Worm (Caenorhabditis elegans) whole organism, L4 larva: Measurements from ENCODE around the gene C36C9.12.

Experiments used
- F37D6.2 ChIP-seq: sonication (generic microtip); optimal IDR thresholded peaks from 2 replicates; lab custom pipeline; 2016; ENCODE audit warnings: mild to moderate bottlenecking, missing genetic modification characterization, missing compliant biosample characterization
- Y48G9A.11 ChIP-seq: fragments of 200-800 bp; sonication (Bioruptor generic); IDR thresholded peaks from 2 replicates; pipeline ENCODE4 v1.3.6; 2022; ENCODE audit warnings: missing genetic modification reagents, missing genetic modification characterization, missing compliant biosample characterization
- Y5F2A.4 ChIP-seq: fragments of 200-800 bp; sonication (Bioruptor generic); optimal IDR thresholded peaks from 2 replicates; lab custom pipeline; 2018; ENCODE audit warnings: mild to moderate bottlenecking, missing genetic modification characterization, missing compliant biosample characterization
- ZK337.2 ChIP-seq: fragments of 200-800 bp; sonication (Bioruptor generic); IDR thresholded peaks from 2 replicates; pipeline ENCODE4 v1.3.6; 2022; ENCODE audit warnings: missing genetic modification reagents, missing genetic modification characterization, missing compliant biosample characterization
- ZK546.5 ChIP-seq, 2 experiments: sonication (generic microtip); optimal IDR thresholded peaks; 2 replicates each; lab custom pipeline; 2017; ENCODE audit warnings: missing biosample characterization in 2 of 2, missing genetic modification characterization in 2 of 2
- aly-2 ChIP-seq: sonication (generic microtip); optimal IDR thresholded peaks from 2 replicates; lab custom pipeline; 2018; ENCODE audit warnings: missing biosample characterization, missing genetic modification characterization
- ama-1 ChIP-seq: fragments of 150-350 bp; optimal IDR thresholded peaks from 2 replicates; lab custom pipeline; 2014; ENCODE audit warnings: inconsistent platforms, mixed read lengths
- arid-1 ChIP-seq: fragments of 200-800 bp; sonication (Bioruptor generic); conservative IDR thresholded peaks from 2 replicates; pipeline ENCODE4 v1.3.6; 2022; ENCODE audit warnings: missing genetic modification reagents, missing genetic modification characterization, missing compliant biosample characterization
- ceh-28 ChIP-seq: fragments of 150-350 bp; optimal IDR thresholded peaks from 2 replicates; lab custom pipeline; 2014; ENCODE audit warnings: missing biosample characterization, missing genetic modification reagents, missing genetic modification characterization
- ceh-62 ChIP-seq: sonication (generic microtip); optimal IDR thresholded peaks from 2 replicates; lab custom pipeline; 2017; ENCODE audit warnings: missing biosample characterization, missing genetic modification characterization
- ceh-82 ChIP-seq: sonication (generic microtip); optimal IDR thresholded peaks from 2 replicates; lab custom pipeline; 2017; ENCODE audit warnings: missing biosample characterization, missing genetic modification characterization
- ces-1 ChIP-seq: fragments of 150-350 bp; sonication (generic microtip); optimal IDR thresholded peaks from 4 replicates; lab custom pipeline; 2014; ENCODE audit warnings: missing biosample characterization, missing genetic modification reagents, missing genetic modification characterization
- cey-2 ChIP-seq: sonication (generic microtip); optimal IDR thresholded peaks from 3 replicates; lab custom pipeline; 2017; ENCODE audit warnings: missing genetic modification characterization, mild to moderate bottlenecking, missing compliant biosample characterization, antibody characterized with exemption, borderline replicate concordance; ENCODE audit not compliant: insufficient read depth
- ctbp-1 ChIP-seq: fragments of 200-800 bp; sonication (Bioruptor generic); IDR thresholded peaks from 2 replicates; pipeline ENCODE4 v1.3.6; 2022; ENCODE audit warnings: missing genetic modification reagents, missing genetic modification characterization, missing compliant biosample characterization
- daf-12 ChIP-seq: fragments of 150-350 bp; optimal IDR thresholded peaks from 2 replicates; lab custom pipeline; 2014; ENCODE audit warnings: missing biosample characterization, missing genetic modification reagents, missing genetic modification characterization
- daf-8 ChIP-seq: fragments of 200-800 bp; sonication (Bioruptor generic); IDR thresholded peaks from 2 replicates; pipeline ENCODE4 v1.3.6; 2022; ENCODE audit warnings: missing genetic modification characterization, missing compliant biosample characterization
- dmd-8 ChIP-seq: fragments of 200-800 bp; sonication (Bioruptor generic); IDR thresholded peaks from 2 replicates; pipeline ENCODE4 v1.3.6; 2022; ENCODE audit warnings: missing genetic modification characterization, missing compliant biosample characterization
- egl-27 ChIP-seq: sonication (generic microtip); optimal IDR thresholded peaks from 3 replicates; lab custom pipeline; 2017; ENCODE audit warnings: missing biosample characterization, missing genetic modification reagents, missing genetic modification characterization
- fkh-10 ChIP-seq: fragments of 150-350 bp; optimal IDR thresholded peaks from 2 replicates; lab custom pipeline; 2014; ENCODE audit warnings: missing biosample characterization, missing genetic modification reagents, missing genetic modification characterization
- hlh-30 ChIP-seq: sonication (generic microtip); optimal IDR thresholded peaks from 2 replicates; lab custom pipeline; 2017; ENCODE audit warnings: antibody characterized with exemption, mild to moderate bottlenecking, missing genetic modification characterization, missing compliant biosample characterization; ENCODE audit not compliant: insufficient read depth
- jun-1 ChIP-seq: fragments of 150-350 bp; optimal IDR thresholded peaks from 2 replicates; lab custom pipeline; 2014; ENCODE audit warnings: missing biosample characterization, missing genetic modification reagents, missing genetic modification characterization
- lin-1 ChIP-seq: fragments of 200-800 bp; sonication (Bioruptor generic); IDR thresholded peaks from 2 replicates; pipeline ENCODE4 v1.3.6; 2022; ENCODE audit warnings: missing genetic modification reagents, missing genetic modification characterization, missing compliant biosample characterization
- lin-13 ChIP-seq: fragments of 150-350 bp; optimal IDR thresholded peaks from 2 replicates; lab custom pipeline; 2014; ENCODE audit warnings: missing biosample characterization, missing genetic modification reagents, missing genetic modification characterization
- lin-29 ChIP-seq: fragments of 200-800 bp; sonication (Bioruptor generic); IDR thresholded peaks from 2 replicates; pipeline ENCODE4 v1.3.6; 2022; ENCODE audit warnings: missing genetic modification reagents, missing genetic modification characterization, missing compliant biosample characterization
- mdl-1 ChIP-seq, 2 experiments: fragments of 150-350 bp in 1 of 2; sonication (generic microtip) in 1 of 2; optimal IDR thresholded peaks; 2 replicates each; lab custom pipeline; 2014 to 2017; ENCODE audit warnings: missing biosample characterization in 2 of 2, missing genetic modification characterization in 2 of 2
- nhr-11 ChIP-seq: fragments of 150-350 bp; optimal IDR thresholded peaks from 2 replicates; lab custom pipeline; 2014; ENCODE audit warnings: missing biosample characterization, missing genetic modification characterization
- nhr-111 ChIP-seq: fragments of 200-800 bp; sonication (Bioruptor generic); optimal IDR thresholded peaks from 2 replicates; lab custom pipeline; 2018; ENCODE audit warnings: mild to moderate bottlenecking, missing genetic modification characterization, missing compliant biosample characterization
- nhr-25 ChIP-seq: sonication (generic microtip); optimal IDR thresholded peaks from 2 replicates; lab custom pipeline; 2017; ENCODE audit warnings: missing genetic modification characterization, mild to moderate bottlenecking, missing compliant biosample characterization, antibody characterized with exemption, moderate library complexity, borderline replicate concordance; ENCODE audit not compliant: insufficient read depth
- nhr-48 ChIP-seq: sonication (generic microtip); optimal IDR thresholded peaks from 2 replicates; lab custom pipeline; 2016; ENCODE audit warnings: mild to moderate bottlenecking, missing genetic modification characterization, missing compliant biosample characterization
- nhr-77 ChIP-seq: fragments of 150-350 bp; optimal IDR thresholded peaks from 2 replicates; lab custom pipeline; 2014; ENCODE audit warnings: missing biosample characterization, missing genetic modification characterization
- php-3 ChIP-seq: fragments of 200-800 bp; sonication (Bioruptor generic); IDR thresholded peaks from 2 replicates; pipeline ENCODE4 v1.3.6; 2022; ENCODE audit warnings: missing genetic modification reagents, missing genetic modification characterization, missing compliant biosample characterization
- sdz-12 ChIP-seq: fragments of 200-800 bp; sonication (Bioruptor generic); optimal IDR thresholded peaks from 2 replicates; lab custom pipeline; 2018; ENCODE audit warnings: mild to moderate bottlenecking, missing genetic modification characterization, missing compliant biosample characterization
- skn-1 ChIP-seq: fragments of 150-350 bp; optimal IDR thresholded peaks from 2 replicates; lab custom pipeline; 2014; ENCODE audit warnings: missing biosample characterization, missing genetic modification characterization
- unc-62 ChIP-seq, 3 experiments: fragments of 150-350 bp in 1 of 3; sonication (generic microtip); optimal IDR thresholded peaks in 2 of 3; peaks in 1 of 3; 1 replicate in 1 of 3; 2 replicates in 2 of 3; lab custom pipeline; 2014 to 2017; ENCODE audit warnings: missing biosample characterization in 3 of 3, missing genetic modification characterization in 3 of 3, missing genetic modification reagents in 3 of 3, missing genotype in 1 of 3
- zfp-2 ChIP-seq: sonication (generic microtip); optimal IDR thresholded peaks from 2 replicates; lab custom pipeline; 2016; ENCODE audit warnings: mild to moderate bottlenecking, missing genetic modification characterization, missing compliant biosample characterization
- ztf-7 ChIP-seq: fragments of 150-350 bp; optimal IDR thresholded peaks from 2 replicates; lab custom pipeline; 2014; ENCODE audit warnings: missing biosample characterization, missing genetic modification characterization

C36C9.12 gene

ce11 chrX:1667056-1667455, 22.8 kb downstream of the C36C9.12 start:
- TF ChIP-seq jun-1 (tag; lab: Kevin White, UChicago), result no peak
- TF ChIP-seq unc-62 (GFP tag; optimal IDR thresholded peaks at IDR 0.05 in 1 of 2; lab: Kevin White, UChicago), result peak in 1 of 2 experiments; percentile 82
- TF ChIP-seq unc-62 (tag; optimal IDR thresholded peaks at IDR 0.05; lab: Kevin White, UChicago), result no peak
- peak; percentile 63 for TF ChIP-seq ceh-28

- TF ChIP-seq daf-12 (tag; lab: Kevin White, UChicago) (no peak), skn-1 (tag; lab: Kevin White, UChicago) (no peak), lin-13 (GFP tag; lab: Kevin White, UChicago) (no peak), aly-2 (tag; lab: Kevin White, UChicago) (no peak), nhr-48 (no peak), ZK337.2 (no peak), daf-8 (no peak), Y5F2A.4 (GFP tag; lab: Kevin White, UChicago) (no peak), nhr-111 (GFP tag; lab: Kevin White, UChicago) (no peak), ces-1 (GFP tag; lab: Kevin White, UChicago) (no peak), cey-2 (no peak), nhr-77 (tag; lab: Kevin White, UChicago) (no peak)
Observed at ce11 chrX:1664925-1665324, 25.0 kb downstream of the C36C9.12 start, which contains the start of gene R09H3.2. Gene R09H3.2, minus strand, starts transcription at chrX:1665025.

DNA sequence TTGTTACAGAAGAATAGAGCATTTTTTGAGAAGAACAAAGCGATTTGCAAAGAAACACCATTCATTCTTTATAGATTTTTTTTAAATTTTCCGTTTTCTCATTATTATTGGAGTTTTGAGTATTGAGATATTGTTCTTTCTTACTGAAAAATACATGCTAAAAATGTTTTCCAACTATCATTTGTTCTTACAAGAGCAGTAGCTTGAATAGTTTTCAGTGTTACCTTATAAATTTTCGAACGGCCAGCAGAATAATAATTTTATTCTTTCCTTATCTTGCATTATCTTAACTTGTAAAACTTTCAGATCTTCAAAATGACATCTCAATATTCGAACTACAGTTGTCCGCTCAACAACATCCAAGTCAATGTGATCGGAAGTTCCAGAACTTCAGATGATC, 34.7 kb downstream of the C36C9.12 start, which contains the start of gene tbx-32:
Gene tbx-32 (plus strand): TSS at position 301 of the 400 bp plus-strand sequence.
- TF ChIP-seq zfp-2 (no peak), egl-27 (tag; lab: Kevin White, UChicago) (no peak), ZK546.5 (tag; optimal IDR thresholded peaks at IDR 0.05; lab: Kevin White, UChicago) (no peak), lin-13 (GFP tag; lab: Kevin White, UChicago) (no peak), ama-1 (lab: Kevin White, UChicago) (no peak), F37D6.2 (tag; lab: Kevin White, UChicago) (no peak), ztf-7 (tag; lab: Kevin White, UChicago) (no peak), sdz-12 (no peak), nhr-77 (tag; lab: Kevin White, UChicago) (no peak)

ce11 chrX:1654146-1654545, 35.8 kb downstream of the C36C9.12 start, which contains the start of gene ZK380.6:
Gene ZK380.6, plus strand, starts transcription at chrX:1654446.
- TF ChIP-seq hlh-30 (tag; lab: Kevin White, UChicago) (no peak), lin-1 (GFP tag; lab: Robert Waterston, UW) (no peak), nhr-77 (tag; lab: Kevin White, UChicago) (no peak), nhr-11 (no peak), php-3 (GFP tag; lab: Robert Waterston, UW) (no peak), lin-29 (GFP tag; lab: Robert Waterston, UW) (no peak), dmd-8 (GFP tag; lab: Robert Waterston, UW) (no peak), fkh-10 (GFP tag; lab: Kevin White, UChicago) (no peak), daf-12 (tag; lab: Kevin White, UChicago) (no peak), jun-1 (tag; lab: Kevin White, UChicago) (no peak), nhr-25 (tag; lab: Kevin White, UChicago) (no peak), ctbp-1 (no peak), arid-1 (GFP tag; lab: Robert Waterston, UW) (no peak), ceh-62 (tag; lab: Kevin White, UChicago) (no peak), mdl-1 (tag; optimal IDR thresholded peaks at IDR 0.05; lab: Kevin White, UChicago) (no peak), Y48G9A.11 (GFP tag; lab: Robert Waterston, UW) (no peak), ceh-82 (tag; lab: Kevin White, UChicago) (no peak)
